Fruit fly (Drosophila melanogaster) whole organism, embryonic: Measurements from ENCODE around the gene CG13876.

ENCODE experiments used
- B-H2 ChIP-seq: fragments of 200-800 bp; sonication (Bioruptor generic); optimal IDR thresholded peaks from 2 replicates; lab custom pipeline; 2018; ENCODE audit warnings: missing biosample characterization, mild to moderate bottlenecking, missing genetic modification characterization
- CG1024 ChIP-seq: fragments of 200-800 bp; sonication (Bioruptor generic); IDR thresholded peaks from 2 replicates; pipeline ENCODE4 v1.3.6; 2022; ENCODE audit warnings: missing biosample characterization, missing genetic modification characterization
- CG10431 ChIP-seq: fragments of 200-800 bp; sonication (Bioruptor generic); optimal IDR thresholded peaks from 3 replicates; lab custom pipeline; 2018; ENCODE audit warnings: missing biosample characterization, mild to moderate bottlenecking, missing genetic modification characterization
- CG11504 ChIP-seq: fragments of 200-800 bp; sonication (Bioruptor generic); optimal IDR thresholded peaks from 3 replicates; lab custom pipeline; 2019; ENCODE audit warnings: missing biosample characterization, mild to moderate bottlenecking, missing genetic modification characterization, moderate library complexity
- CG11560 ChIP-seq: fragments of 200-800 bp; sonication (Bioruptor generic); IDR thresholded peaks from 3 replicates; pipeline ENCODE4 v1.3.6; 2022; ENCODE audit warnings: missing biosample characterization, missing genetic modification characterization
- CG11723 ChIP-seq: fragments of 200-800 bp; sonication (Bioruptor generic); optimal IDR thresholded peaks from 2 replicates; lab custom pipeline; 2017; ENCODE audit warnings: missing biosample characterization, mild to moderate bottlenecking, missing genetic modification characterization
- CG12659 ChIP-seq: fragments of 200-800 bp; sonication (Bioruptor generic); optimal IDR thresholded peaks from 3 replicates; lab custom pipeline; 2017; ENCODE audit warnings: mild to moderate bottlenecking, missing biosample characterization, missing genetic modification reagents, missing genetic modification characterization
- CG12942 ChIP-seq: fragments of 200-800 bp; sonication (Bioruptor generic); optimal IDR thresholded peaks from 3 replicates; lab custom pipeline; 2016; ENCODE audit warnings: missing biosample characterization, missing genetic modification characterization
- CG13287 ChIP-seq: fragments of 200-800 bp; sonication (Bioruptor generic); IDR thresholded peaks from 2 replicates; pipeline ENCODE4 v1.3.6; 2022; ENCODE audit warnings: missing biosample characterization, missing genetic modification characterization; ENCODE audit not compliant: partially characterized antibody
- CG15011 ChIP-seq: fragments of 200-800 bp; sonication (Bioruptor generic); optimal IDR thresholded peaks from 3 replicates; lab custom pipeline; 2018; ENCODE audit warnings: missing biosample characterization, mild to moderate bottlenecking, missing genetic modification characterization
- CG15601 ChIP-seq: fragments of 200-800 bp; sonication (Bioruptor generic); optimal IDR thresholded peaks from 3 replicates; lab custom pipeline; 2019; ENCODE audit warnings: missing biosample characterization, mild to moderate bottlenecking, missing genetic modification characterization, moderate library complexity
- CG15696 ChIP-seq: fragments of 200-800 bp; sonication (Bioruptor generic); optimal IDR thresholded peaks from 2 replicates; lab custom pipeline; 2019; ENCODE audit warnings: missing biosample characterization, mild to moderate bottlenecking, missing genetic modification characterization, moderate library complexity
- CG1647 ChIP-seq: fragments of 200-800 bp; sonication (Bioruptor generic); optimal IDR thresholded peaks from 3 replicates; lab custom pipeline; 2016; ENCODE audit warnings: missing biosample characterization, missing genetic modification characterization
- CG2120 ChIP-seq: fragments of 200-800 bp; sonication (Bioruptor generic); optimal IDR thresholded peaks from 3 replicates; lab custom pipeline; 2016; ENCODE audit warnings: missing biosample characterization, missing genetic modification characterization
- CG3995 ChIP-seq: fragments of 200-800 bp; sonication (Bioruptor generic); optimal IDR thresholded peaks from 3 replicates; lab custom pipeline; 2016; ENCODE audit warnings: missing biosample characterization, missing genetic modification characterization
- CG42726 ChIP-seq: fragments of 200-800 bp; sonication (Bioruptor generic); IDR thresholded peaks from 2 replicates; pipeline ENCODE4 v1.3.6; 2022; ENCODE audit warnings: missing biosample characterization, missing genetic modification characterization; ENCODE audit not compliant: partially characterized antibody
- CG4328 ChIP-seq: fragments of 200-800 bp; sonication (Bioruptor generic); optimal IDR thresholded peaks from 3 replicates; lab custom pipeline; 2017; ENCODE audit warnings: missing biosample characterization, missing genetic modification reagents, missing genetic modification characterization
- CG6765 ChIP-seq: fragments of 200-800 bp; sonication (Bioruptor generic); optimal IDR thresholded peaks from 3 replicates; lab custom pipeline; 2017; ENCODE audit warnings: missing biosample characterization, mild to moderate bottlenecking, missing genetic modification characterization
- CG7271 ChIP-seq: fragments of 200-800 bp; sonication (Bioruptor generic); optimal IDR thresholded peaks from 2 replicates; lab custom pipeline; 2018; ENCODE audit warnings: missing biosample characterization, mild to moderate bottlenecking, missing genetic modification characterization, moderate library complexity
- CG7556 ChIP-seq: fragments of 200-800 bp; sonication (Bioruptor generic); optimal IDR thresholded peaks from 2 replicates; lab custom pipeline; 2017; ENCODE audit warnings: missing biosample characterization, mild to moderate bottlenecking, missing genetic modification characterization
- CG9727 ChIP-seq: fragments of 200-800 bp; sonication (Bioruptor generic); optimal IDR thresholded peaks from 3 replicates; lab custom pipeline; 2017; ENCODE audit warnings: missing biosample characterization, mild to moderate bottlenecking, missing genetic modification characterization
- Dfd ChIP-seq, 2 experiments: fragments of >200 bp; optimal IDR thresholded peaks; 2 replicates each; lab custom pipeline; 2017; ENCODE audit warnings: missing biosample characterization in 2 of 2, missing genetic modification characterization in 2 of 2
- Dip3 ChIP-seq: fragments of 200-800 bp; sonication (Bioruptor generic); optimal IDR thresholded peaks from 3 replicates; lab custom pipeline; 2016; ENCODE audit warnings: missing biosample characterization, missing genetic modification characterization
- HmgD ChIP-seq: fragments of 200-800 bp; sonication (Bioruptor generic); optimal IDR thresholded peaks from 3 replicates; lab custom pipeline; 2016; ENCODE audit warnings: missing biosample characterization, missing genetic modification characterization
- Hr51 ChIP-seq, 2 experiments: fragments of 200-800 bp; sonication (Bioruptor generic); optimal IDR thresholded peaks; 2 replicates in 1 of 2; 3 replicates in 1 of 2; lab custom pipeline; 2016 to 2018; ENCODE audit warnings: missing biosample characterization in 2 of 2, missing genetic modification characterization in 2 of 2, mild to moderate bottlenecking in 1 of 2, moderate library complexity in 1 of 2
- Hr78 ChIP-seq, 2 experiments: fragments of 200-800 bp in 1 of 2; fragments of >200 bp in 1 of 2; sonication (Bioruptor generic) in 1 of 2; optimal IDR thresholded peaks; 2 replicates each; lab custom pipeline; 2017 to 2019; ENCODE audit warnings: missing biosample characterization in 2 of 2, missing genetic modification characterization in 2 of 2, mild to moderate bottlenecking in 1 of 2, moderate library complexity in 1 of 2
- Hsf ChIP-seq: fragments of 200-800 bp; sonication (Bioruptor generic); optimal IDR thresholded peaks from 3 replicates; lab custom pipeline; 2016; ENCODE audit warnings: missing biosample characterization, missing genetic modification characterization
- Lhr ChIP-seq: fragments of 200-800 bp; sonication (Bioruptor generic); optimal IDR thresholded peaks from 3 replicates; lab custom pipeline; 2017; ENCODE audit warnings: mild to moderate bottlenecking, missing biosample characterization, missing genetic modification reagents, missing genetic modification characterization
- Sry-δ ChIP-seq: fragments of 200-800 bp; sonication (Bioruptor generic); optimal IDR thresholded peaks from 2 replicates; lab custom pipeline; 2016; ENCODE audit warnings: missing biosample characterization, missing genetic modification characterization
- amos ChIP-seq: fragments of 200-800 bp; sonication (Bioruptor generic); IDR thresholded peaks from 2 replicates; pipeline ENCODE4 v1.3.6; 2022; ENCODE audit warnings: missing biosample characterization, missing genetic modification characterization; ENCODE audit not compliant: partially characterized antibody
- bbx ChIP-seq: fragments of 200-800 bp; sonication (Bioruptor generic); IDR thresholded peaks from 2 replicates; pipeline ENCODE4 v1.3.6; 2022; ENCODE audit warnings: missing biosample characterization, missing genetic modification characterization; ENCODE audit not compliant: partially characterized antibody
- btn ChIP-seq: fragments of 200-800 bp; sonication (Bioruptor generic); optimal IDR thresholded peaks from 2 replicates; lab custom pipeline; 2016; ENCODE audit warnings: missing biosample characterization, missing genetic modification characterization
- chn ChIP-seq: fragments of 200-800 bp; sonication (Bioruptor generic); optimal IDR thresholded peaks from 2 replicates; lab custom pipeline; 2016; ENCODE audit warnings: missing biosample characterization, missing genetic modification characterization
- ci ChIP-seq: fragments of 200-800 bp; sonication (Bioruptor generic); IDR thresholded peaks from 3 replicates; pipeline ENCODE4 v1.3.6; 2022; ENCODE audit warnings: missing biosample characterization, missing genetic modification characterization
- crc ChIP-seq: fragments of 200-800 bp; sonication (Bioruptor generic); optimal IDR thresholded peaks from 2 replicates; lab custom pipeline; 2016; ENCODE audit warnings: missing biosample characterization, missing genetic modification characterization
- fru ChIP-seq: fragments of >200 bp; optimal IDR thresholded peaks from 2 replicates; lab custom pipeline; 2017
- jing ChIP-seq: fragments of 200-800 bp; sonication (Bioruptor generic); optimal IDR thresholded peaks from 2 replicates; lab custom pipeline; 2018; ENCODE audit warnings: missing biosample characterization, mild to moderate bottlenecking, missing genetic modification characterization
- jumu ChIP-seq: fragments of 200-800 bp; sonication (Bioruptor generic); optimal IDR thresholded peaks from 3 replicates; lab custom pipeline; 2016; ENCODE audit warnings: missing biosample characterization, missing genetic modification characterization
- knrl ChIP-seq: fragments of 200-800 bp; sonication (Bioruptor generic); IDR thresholded peaks from 3 replicates; pipeline ENCODE4 v1.3.6; 2022; ENCODE audit warnings: missing biosample characterization, missing genetic modification characterization; ENCODE audit not compliant: partially characterized antibody
- lbe ChIP-seq: fragments of 200-800 bp; sonication (Bioruptor generic); optimal IDR thresholded peaks from 2 replicates; lab custom pipeline; 2016; ENCODE audit warnings: missing biosample characterization, mild to moderate bottlenecking, missing genetic modification characterization
- lmd ChIP-seq: fragments of 200-800 bp; sonication (Bioruptor generic); IDR thresholded peaks from 2 replicates; pipeline ENCODE4 v1.3.6; 2022; ENCODE audit warnings: missing biosample characterization, missing genetic modification characterization
- mam ChIP-seq: fragments of 200-800 bp; sonication (Bioruptor generic); optimal IDR thresholded peaks from 3 replicates; lab custom pipeline; 2016; ENCODE audit warnings: missing biosample characterization, missing genetic modification characterization
- pfk ChIP-seq: fragments of 200-800 bp; sonication (Bioruptor generic); optimal IDR thresholded peaks from 2 replicates; lab custom pipeline; 2018; ENCODE audit warnings: missing biosample characterization, mild to moderate bottlenecking, missing genetic modification characterization, moderate library complexity
- sc ChIP-seq, 3 experiments: fragments of >200 bp in 2 of 3; fragments of 200-800 bp in 1 of 3; sonication (Bioruptor generic) in 1 of 3; optimal IDR thresholded peaks; 2 replicates in 2 of 3; 3 replicates in 1 of 3; lab custom pipeline; 2017; ENCODE audit warnings: mild to moderate bottlenecking in 1 of 3, missing biosample characterization in 1 of 3, missing genetic modification characterization in 1 of 3, missing genetic modification reagents in 1 of 3
- sens ChIP-seq: fragments of 200-800 bp; sonication (Bioruptor generic); peaks from one replicate; lab custom pipeline; 2016; ENCODE audit warnings: missing biosample characterization, missing genetic modification characterization
- so ChIP-seq: fragments of 200-800 bp; sonication (Bioruptor generic); IDR thresholded peaks from 3 replicates; pipeline ENCODE4 v1.3.6; 2022; ENCODE audit warnings: missing biosample characterization, missing genetic modification characterization
- tio ChIP-seq: fragments of 200-800 bp; sonication (Bioruptor generic); optimal IDR thresholded peaks from 2 replicates; lab custom pipeline; 2017; ENCODE audit warnings: missing biosample characterization, missing genetic modification characterization, inconsistent platforms
- tna ChIP-seq: fragments of 200-800 bp; sonication (Bioruptor generic); IDR thresholded peaks from 2 replicates; pipeline ENCODE4 v1.3.6; 2022; ENCODE audit warnings: missing biosample characterization, missing genetic modification characterization; ENCODE audit not compliant: partially characterized antibody

The CG13876 gene

DNA sequence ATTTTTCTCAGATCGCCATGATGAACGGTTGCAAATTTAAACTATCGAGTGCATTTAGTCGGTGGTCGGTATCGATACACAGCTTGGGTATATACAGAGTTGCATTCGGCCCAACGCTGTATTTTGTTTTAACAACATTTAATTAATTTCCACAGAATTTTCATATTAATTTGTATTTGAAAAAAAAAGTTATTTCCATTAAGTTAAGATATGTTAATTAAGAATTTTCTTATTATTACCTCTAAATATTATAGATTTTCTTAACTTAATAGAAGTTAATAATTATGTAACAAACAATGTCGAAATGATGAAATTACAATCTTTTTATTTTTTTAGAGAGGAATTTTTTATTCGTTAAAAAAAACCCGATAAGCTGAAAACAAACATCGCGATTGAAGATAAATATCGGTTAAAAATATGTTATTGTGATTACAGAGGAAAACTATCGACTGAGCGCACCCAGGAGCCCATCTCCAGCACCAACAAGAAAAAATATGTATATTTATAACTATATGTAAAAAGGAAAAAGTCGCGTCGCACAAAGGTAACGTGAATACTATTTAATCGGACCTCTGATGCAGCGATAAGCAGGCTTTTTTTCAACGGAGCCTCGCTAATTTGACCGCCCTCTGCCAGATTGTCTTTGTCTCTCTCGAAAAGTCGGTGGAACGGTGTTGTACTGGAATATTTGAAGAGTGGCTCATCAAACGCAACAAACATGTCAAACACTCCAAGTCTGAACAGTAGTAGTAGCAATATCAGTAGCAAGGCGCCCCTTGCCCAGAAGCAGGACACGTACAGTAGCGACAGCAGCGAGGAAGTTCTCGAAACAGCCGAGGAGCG lies 6.0 kb upstream of the CG13876 start, which contains the start of the genes rno and mri (continued):
- TF ChIP-seq Lhr (GFP tag; lab: Kevin White, UChicago) (peak; percentile 66), Sry-δ (GFP tag; lab: Kevin White, UChicago) (peak; percentile 81), CG42726 (GFP tag; lab: Robert Waterston, UW) (peak; percentile 91), ci (peak; percentile 61; the same call in 2 of the 3 replicates), CG7271 (tag; lab: Kevin White, UChicago) (no peak), so (GFP tag; lab: Robert Waterston, UW) (peak; percentile 52; the same call in 1 of the 3 replicates), CG11560 (tag; lab: Robert Waterston, UW) (peak; percentile 97), Dfd (GFP tag; optimal IDR thresholded peaks at IDR 0.05; lab: Kevin White, UChicago) (no peak), chn (GFP tag; lab: Kevin White, UChicago) (no peak), CG15696 (peak; percentile 71), CG15011 (GFP tag; lab: Kevin White, UChicago) (no peak), Hr78 (GFP tag; optimal IDR thresholded peaks at IDR 0.05; lab: Kevin White, UChicago) (no peak), fru (no peak), CG11504 (tag; lab: Kevin White, UChicago) (peak; percentile 46), knrl (peak; percentile 95), CG4328 (GFP tag; lab: Kevin White, UChicago) (peak; percentile 55), tio (GFP tag; lab: Kevin White, UChicago) (no peak), CG1647 (GFP tag; lab: Kevin White, UChicago) (no peak), mam (GFP tag; lab: Kevin White, UChicago) (peak; percentile 32), crc (GFP tag; lab: Kevin White, UChicago) (no peak), lbe (GFP tag; lab: Kevin White, UChicago) (peak; percentile 59), CG1024 (GFP tag; lab: Robert Waterston, UW) (no peak), jing (GFP tag; lab: Kevin White, UChicago) (no peak), Hr51 (GFP tag; optimal IDR thresholded peaks at IDR 0.05; lab: Kevin White, UChicago) (peak; percentile 9 to 81), CG2120 (GFP tag; lab: Kevin White, UChicago) (peak; percentile 67), amos (GFP tag; lab: Robert Waterston, UW) (peak; percentile 96), btn (no peak), CG12659 (GFP tag; lab: Kevin White, UChicago) (peak; percentile 60), HmgD (GFP tag; lab: Kevin White, UChicago) (no peak), CG15601 (tag; lab: Kevin White, UChicago) (peak; percentile 71), Dip3 (GFP tag; lab: Kevin White, UChicago) (no peak), CG10431 (GFP tag; lab: Kevin White, UChicago) (no peak), CG11723 (GFP tag; lab: Kevin White, UChicago) (no peak), jumu (GFP tag; lab: Kevin White, UChicago) (no peak), pfk (GFP tag; lab: Kevin White, UChicago) (no peak), B-H2 (GFP tag; lab: Kevin White, UChicago) (peak; percentile 79), CG9727 (peak; percentile 83), lmd (GFP tag; lab: Robert Waterston, UW) (peak; percentile 62), CG13287 (GFP tag; lab: Robert Waterston, UW) (peak; percentile 92), CG3995 (GFP tag; lab: Kevin White, UChicago) (peak; percentile 83), Hsf (GFP tag; lab: Kevin White, UChicago) (peak; percentile 9), tna (GFP tag; lab: Robert Waterston, UW) (peak; percentile 90), bbx (GFP tag; lab: Robert Waterston, UW) (peak; percentile 95), sens (GFP tag; lab: Kevin White, UChicago) (peak; percentile 63), CG12942 (GFP tag; lab: Kevin White, UChicago) (peak; percentile 63), sc (optimal IDR thresholded peaks at IDR 0.05; lab: Kevin White, UChicago) (no peak), sc (GFP tag; optimal IDR thresholded peaks at IDR 0.05; lab: Kevin White, UChicago) (peak; percentile 13), CG7556 (GFP tag; lab: Kevin White, UChicago) (peak; percentile 69), CG6765 (GFP tag; lab: Kevin White, UChicago) (no peak)
